Fruit fly (Drosophila melanogaster) whole organism, embryonic: ENCODE measurements around the gene RpL7.

ENCODE experiments used
- Abd-B ChIP-seq: fragments of 200-800 bp; sonication (Bioruptor generic); optimal IDR thresholded peaks from 2 replicates; lab custom pipeline; 2018; ENCODE audit warnings: missing biosample characterization, mild to moderate bottlenecking, missing genetic modification characterization, moderate library complexity
- Aef1 ChIP-seq: fragments of 200-800 bp; sonication (Bioruptor generic); IDR thresholded peaks from 3 replicates; pipeline ENCODE4 v1.3.6; 2022; ENCODE audit warnings: missing biosample characterization, missing genetic modification characterization
- C15 ChIP-seq: fragments of 200-800 bp; sonication (Bioruptor generic); IDR thresholded peaks from 3 replicates; pipeline ENCODE4 v1.3.6; 2022; ENCODE audit warnings: missing biosample characterization, missing genetic modification characterization
- CG1024 ChIP-seq: fragments of 200-800 bp; sonication (Bioruptor generic); IDR thresholded peaks from 2 replicates; pipeline ENCODE4 v1.3.6; 2022; ENCODE audit warnings: missing biosample characterization, missing genetic modification characterization
- CG10366 ChIP-seq: fragments of 200-800 bp; sonication (Bioruptor generic); IDR thresholded peaks from 2 replicates; pipeline ENCODE4 v1.3.6; 2022; ENCODE audit warnings: missing biosample characterization, missing genetic modification characterization
- CG12769 ChIP-seq: fragments of 200-800 bp; sonication (Bioruptor generic); optimal IDR thresholded peaks from 2 replicates; lab custom pipeline; 2019; ENCODE audit warnings: missing biosample characterization, mild to moderate bottlenecking, missing genetic modification characterization, moderate library complexity
- CG13123 ChIP-seq: fragments of 200-800 bp; sonication (Bioruptor generic); optimal IDR thresholded peaks from 2 replicates; lab custom pipeline; 2016; ENCODE audit warnings: missing biosample characterization, missing genetic modification characterization
- CG13775 ChIP-seq: fragments of 200-800 bp; sonication (Bioruptor generic); optimal IDR thresholded peaks from 3 replicates; lab custom pipeline; 2017; ENCODE audit warnings: missing biosample characterization, mild to moderate bottlenecking, missing genetic modification characterization
- CG14965 ChIP-seq: fragments of 200-800 bp; sonication (Bioruptor generic); optimal IDR thresholded peaks from 2 replicates; lab custom pipeline; 2016; ENCODE audit warnings: missing biosample characterization, missing genetic modification characterization, borderline replicate concordance
- CG17359 ChIP-seq: fragments of 200-800 bp; sonication (Bioruptor generic); optimal IDR thresholded peaks from 3 replicates; lab custom pipeline; 2018; ENCODE audit warnings: missing biosample characterization, mild to moderate bottlenecking, missing genetic modification characterization, moderate library complexity
- CG18262 ChIP-seq: fragments of 200-800 bp; optimal IDR thresholded peaks from 3 replicates; lab custom pipeline; 2019; ENCODE audit warnings: missing biosample characterization, mild to moderate bottlenecking, missing genetic modification characterization, moderate library complexity
- CG31441 ChIP-seq: fragments of 200-800 bp; sonication (Bioruptor generic); IDR thresholded peaks from 2 replicates; pipeline ENCODE4 v1.3.6; 2022; ENCODE audit warnings: missing biosample characterization, missing genetic modification characterization
- CG32767 ChIP-seq: fragments of 200-800 bp; sonication (Bioruptor generic); IDR thresholded peaks from 2 replicates; pipeline ENCODE4 v1.3.6; 2022; ENCODE audit warnings: missing biosample characterization, missing genetic modification characterization
- CG3281 ChIP-seq: fragments of 200-800 bp; sonication (Bioruptor generic); optimal IDR thresholded peaks from 3 replicates; lab custom pipeline; 2017; ENCODE audit warnings: missing biosample characterization, mild to moderate bottlenecking, missing genetic modification characterization
- CG34224 ChIP-seq: fragments of 200-800 bp; sonication (Bioruptor generic); IDR thresholded peaks from 3 replicates; pipeline ENCODE4 v1.3.6; 2022; ENCODE audit warnings: missing biosample characterization, missing genetic modification characterization; ENCODE audit not compliant: partially characterized antibody
- CG6654 ChIP-seq: fragments of 200-800 bp; sonication (Bioruptor generic); optimal IDR thresholded peaks from 2 replicates; lab custom pipeline; 2017; ENCODE audit warnings: missing biosample characterization, mild to moderate bottlenecking, missing genetic modification characterization
- CG6683 ChIP-seq: fragments of 200-800 bp; sonication (Bioruptor generic); optimal IDR thresholded peaks from 2 replicates; lab custom pipeline; 2017; ENCODE audit warnings: missing biosample characterization, mild to moderate bottlenecking, missing genetic modification characterization, missing genetic modification reagents
- CG6689 ChIP-seq: fragments of 200-800 bp; sonication (Bioruptor generic); IDR thresholded peaks from 2 replicates; pipeline ENCODE4 v1.3.6; 2022; ENCODE audit warnings: missing biosample characterization, missing genetic modification characterization
- CG6791 ChIP-seq: fragments of 200-800 bp; sonication (Bioruptor generic); IDR thresholded peaks from 3 replicates; pipeline ENCODE4 v1.3.6; 2022; ENCODE audit warnings: missing biosample characterization, missing genetic modification characterization; ENCODE audit not compliant: partially characterized antibody
- CG7839 ChIP-seq: fragments of 200-800 bp; sonication (Bioruptor generic); optimal IDR thresholded peaks from 3 replicates; lab custom pipeline; 2018; ENCODE audit warnings: missing biosample characterization, mild to moderate bottlenecking, missing genetic modification characterization, moderate library complexity
- CkIIα-i1 ChIP-seq: fragments of 200-800 bp; sonication (Bioruptor generic); IDR thresholded peaks from 2 replicates; pipeline ENCODE4 v1.3.6; 2022; ENCODE audit warnings: missing biosample characterization, missing genetic modification characterization
- Drgx ChIP-seq: fragments of 200-800 bp; sonication (Bioruptor generic); IDR thresholded peaks from 2 replicates; pipeline ENCODE4 v1.3.6; 2022; ENCODE audit warnings: missing biosample characterization, missing genetic modification characterization
- E2f2 ChIP-seq: fragments of 200-800 bp; sonication (Bioruptor generic); IDR thresholded peaks from 2 replicates; pipeline ENCODE4 v1.3.6; 2022; ENCODE audit warnings: missing biosample characterization, missing genetic modification characterization
- Fer2 ChIP-seq: fragments of 200-800 bp; sonication (Bioruptor generic); optimal IDR thresholded peaks from 2 replicates; lab custom pipeline; 2018; ENCODE audit warnings: missing biosample characterization, mild to moderate bottlenecking, missing genetic modification characterization, moderate library complexity
- MBD-R2 ChIP-seq: fragments of 200-800 bp; sonication (Bioruptor generic); IDR thresholded peaks from 2 replicates; pipeline ENCODE4 v1.3.6; 2022; ENCODE audit warnings: missing biosample characterization, missing genetic modification characterization
- Med ChIP-seq: fragments of 200-800 bp; sonication (Bioruptor generic); peaks from one replicate; lab custom pipeline; 2016; ENCODE audit warnings: missing biosample characterization, missing genetic modification characterization, mild to moderate bottlenecking, inconsistent platforms, moderate library complexity
- NfI ChIP-seq: fragments of 200-800 bp; sonication (Bioruptor generic); optimal IDR thresholded peaks from 3 replicates; lab custom pipeline; 2018; ENCODE audit warnings: missing biosample characterization, mild to moderate bottlenecking, missing genetic modification characterization, moderate library complexity
- Oli ChIP-seq: fragments of 200-800 bp; sonication (Bioruptor generic); optimal IDR thresholded peaks from 2 replicates; lab custom pipeline; 2018; ENCODE audit warnings: missing biosample characterization, mild to moderate bottlenecking, missing genetic modification characterization, moderate library complexity
- PHDP ChIP-seq: fragments of 200-800 bp; sonication (Bioruptor generic); optimal IDR thresholded peaks from 3 replicates; lab custom pipeline; 2018; ENCODE audit warnings: missing biosample characterization, mild to moderate bottlenecking, missing genetic modification characterization, moderate library complexity
- Sox100B ChIP-seq: fragments of 200-800 bp; sonication (Bioruptor generic); optimal IDR thresholded peaks from 3 replicates; lab custom pipeline; 2018; ENCODE audit warnings: missing biosample characterization, mild to moderate bottlenecking, missing genetic modification characterization
- dati ChIP-seq: fragments of 200-800 bp; sonication (Bioruptor generic); IDR thresholded peaks from 2 replicates; pipeline ENCODE4 v1.3.6; 2022; ENCODE audit warnings: missing biosample characterization, missing genetic modification characterization
- dimm ChIP-seq: fragments of 200-800 bp; sonication (Bioruptor generic); IDR thresholded peaks from 2 replicates; pipeline ENCODE4 v1.3.6; 2022; ENCODE audit warnings: missing biosample characterization, missing genetic modification characterization
- fd102C ChIP-seq: fragments of 200-800 bp; sonication (Bioruptor generic); optimal IDR thresholded peaks from 2 replicates; lab custom pipeline; 2018; ENCODE audit warnings: missing biosample characterization, mild to moderate bottlenecking, missing genetic modification characterization, moderate library complexity
- gfzf ChIP-seq: fragments of 200-800 bp; sonication (Bioruptor generic); optimal IDR thresholded peaks from 2 replicates; lab custom pipeline; 2016; ENCODE audit warnings: missing biosample characterization, mild to moderate bottlenecking, missing genetic modification characterization, moderate library complexity
- ham ChIP-seq: fragments of 200-800 bp; sonication (Bioruptor generic); IDR thresholded peaks from 2 replicates; pipeline ENCODE4 v1.3.6; 2022; ENCODE audit warnings: missing biosample characterization, missing genetic modification characterization
- hth ChIP-seq: fragments of >200 bp; optimal IDR thresholded peaks from 2 replicates; lab custom pipeline; 2017; ENCODE audit warnings: inconsistent platforms
- ind ChIP-seq: fragments of 200-800 bp; sonication (Bioruptor generic); optimal IDR thresholded peaks from 3 replicates; lab custom pipeline; 2016; ENCODE audit warnings: missing biosample characterization, missing genetic modification characterization
- klu ChIP-seq: fragments of 200-800 bp; sonication (Bioruptor generic); IDR thresholded peaks from 2 replicates; pipeline ENCODE4 v1.3.6; 2022; ENCODE audit warnings: missing biosample characterization, missing genetic modification characterization
- lilli ChIP-seq: fragments of 200-800 bp; sonication (Bioruptor generic); optimal IDR thresholded peaks from 3 replicates; lab custom pipeline; 2016; ENCODE audit warnings: missing biosample characterization, missing genetic modification characterization
- mld ChIP-seq: fragments of 200-800 bp; sonication (Bioruptor generic); IDR thresholded peaks from 3 replicates; pipeline ENCODE4 v1.3.6; 2022; ENCODE audit warnings: missing biosample characterization, missing genetic modification characterization; ENCODE audit not compliant: partially characterized antibody
- nmo ChIP-seq: fragments of 200-800 bp; sonication (Bioruptor generic); optimal IDR thresholded peaks from 2 replicates; lab custom pipeline; 2018; ENCODE audit warnings: missing biosample characterization, mild to moderate bottlenecking, missing genetic modification characterization, moderate library complexity
- oc ChIP-seq: fragments of 200-800 bp; sonication (Bioruptor generic); optimal IDR thresholded peaks from 2 replicates; lab custom pipeline; 2018; ENCODE audit warnings: missing biosample characterization, mild to moderate bottlenecking, missing genetic modification characterization, moderate library complexity
- phol ChIP-seq: fragments of 200-800 bp; sonication (Bioruptor generic); optimal IDR thresholded peaks from 3 replicates; lab custom pipeline; 2018; ENCODE audit warnings: missing biosample characterization, mild to moderate bottlenecking, missing genetic modification characterization, moderate library complexity
- pzg ChIP-seq: fragments of 200-800 bp; sonication (Bioruptor generic); optimal IDR thresholded peaks from 3 replicates; lab custom pipeline; 2018; ENCODE audit warnings: missing biosample characterization, mild to moderate bottlenecking, missing genetic modification characterization, moderate library complexity
- scrt ChIP-seq: fragments of 200-800 bp; sonication (Bioruptor generic); optimal IDR thresholded peaks from 2 replicates; lab custom pipeline; 2018; ENCODE audit warnings: missing biosample characterization, mild to moderate bottlenecking, missing genetic modification characterization, moderate library complexity
- sima ChIP-seq: fragments of 200-800 bp; sonication (Bioruptor generic); optimal IDR thresholded peaks from 2 replicates; lab custom pipeline; 2016; ENCODE audit warnings: missing biosample characterization, missing genetic modification characterization
- so ChIP-seq: fragments of 200-800 bp; sonication (Bioruptor generic); IDR thresholded peaks from 3 replicates; pipeline ENCODE4 v1.3.6; 2022; ENCODE audit warnings: missing biosample characterization, missing genetic modification characterization
- tin ChIP-seq: fragments of 200-800 bp; sonication (Bioruptor generic); optimal IDR thresholded peaks from 3 replicates; lab custom pipeline; 2016; ENCODE audit warnings: missing biosample characterization, missing genetic modification characterization
- tll ChIP-seq, 2 experiments: fragments of 200-800 bp in 1 of 2; fragments of >200 bp in 1 of 2; sonication (Bioruptor generic) in 1 of 2; optimal IDR thresholded peaks; 2 replicates each; lab custom pipeline; 2017 to 2019; ENCODE audit warnings: missing biosample characterization in 2 of 2, missing genetic modification characterization in 2 of 2, mild to moderate bottlenecking in 1 of 2, moderate library complexity in 1 of 2

RpL7 gene

DNA sequence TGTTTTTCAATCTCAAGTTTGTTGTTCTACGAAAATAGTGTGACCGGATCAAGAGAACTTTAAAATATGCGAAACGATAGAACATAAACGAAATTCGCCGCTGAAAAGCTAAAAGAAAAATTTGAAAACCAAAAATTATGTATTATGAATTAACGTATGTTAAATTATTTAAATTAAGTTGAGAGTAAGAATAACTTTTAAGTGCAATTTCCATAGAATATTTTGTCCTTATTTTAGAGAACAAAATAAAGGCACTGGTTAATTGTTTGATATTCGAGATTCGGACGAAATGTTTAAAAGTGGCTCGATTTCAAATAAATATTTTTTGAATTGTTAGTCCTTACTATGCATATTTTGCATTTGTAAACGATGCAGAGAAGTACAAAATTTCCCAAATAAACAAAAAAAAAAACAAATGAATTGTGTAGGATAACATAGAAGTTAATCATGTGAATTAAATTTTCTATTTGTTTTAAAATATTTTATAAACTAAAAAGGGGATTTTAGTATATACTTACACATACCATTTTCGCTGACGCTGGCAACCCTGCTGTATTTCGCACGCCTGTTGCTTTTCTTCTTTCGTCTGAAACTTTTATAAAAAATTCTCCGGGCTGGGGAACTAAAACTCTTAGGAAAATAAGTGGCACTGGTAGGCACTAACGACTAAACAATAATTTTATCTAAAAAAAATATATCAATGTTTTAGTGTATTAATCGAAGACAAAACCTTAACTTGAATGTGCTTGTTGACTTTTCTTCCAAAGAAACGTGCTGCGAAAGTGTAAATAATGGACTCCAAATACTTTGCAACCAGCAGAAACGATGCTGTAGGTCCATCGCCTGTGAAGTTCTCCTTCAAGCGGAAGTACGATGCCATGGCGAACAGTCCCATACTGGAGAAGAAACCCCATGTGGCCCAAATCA is 10.1 kb downstream of the RpL7 start, which contains the start of the genes CG5727 and ath (continued):
- TF ChIP-seq NfI (GFP tag; lab: Kevin White, UChicago) = no peak
- TF ChIP-seq ham = no peak
- peak; percentile 20 for TF ChIP-seq CG18262 (tag; lab: Kevin White, UChicago)
- peak; percentile 50 for TF ChIP-seq nmo (GFP tag; lab: Kevin White, UChicago)
- peak; percentile 34 for TF ChIP-seq Sox100B (GFP tag; lab: Kevin White, UChicago)
- no peak for TF ChIP-seq hth (lab: Kevin White, UChicago)
- TF ChIP-seq lilli (GFP tag; lab: Kevin White, UChicago) = peak; percentile 19
- TF ChIP-seq so (GFP tag; lab: Robert Waterston, UW) = peak; percentile 37; the same call in 1 of the 3 replicates
- peak; percentile 13 for TF ChIP-seq pzg
- no peak for TF ChIP-seq dimm (GFP tag; lab: Robert Waterston, UW)
- TF ChIP-seq PHDP (tag; lab: Kevin White, UChicago) = no peak
- no peak for TF ChIP-seq CG3281 (GFP tag; lab: Kevin White, UChicago)
- peak; percentile 65 for TF ChIP-seq gfzf (GFP tag; lab: Kevin White, UChicago)
- no peak for TF ChIP-seq Drgx (GFP tag; lab: Robert Waterston, UW)
- no peak for TF ChIP-seq Fer2
- TF ChIP-seq CG6654 = no peak
- peak; percentile 7 for TF ChIP-seq CG17359 (tag; lab: Kevin White, UChicago)
- no peak for TF ChIP-seq CG32767 (GFP tag; lab: Robert Waterston, UW)
- TF ChIP-seq MBD-R2 (GFP tag; lab: Robert Waterston, UW) = peak; percentile 50; the same call in 1 of the 2 replicates
- TF ChIP-seq tin (GFP tag; lab: Kevin White, UChicago) = no peak
- TF ChIP-seq CG1024 (GFP tag; lab: Robert Waterston, UW) = no peak
- no peak for TF ChIP-seq Abd-B (GFP tag; lab: Kevin White, UChicago)
- no peak for TF ChIP-seq CG34224 (GFP tag; lab: Robert Waterston, UW)
- no peak for TF ChIP-seq CG6683 (GFP tag; lab: Kevin White, UChicago)
- TF ChIP-seq CG13123 = no peak
- TF ChIP-seq sima (GFP tag; lab: Kevin White, UChicago) = no peak
- TF ChIP-seq CG6791 (GFP tag; lab: Robert Waterston, UW) = no peak
- TF ChIP-seq C15 (GFP tag; lab: Robert Waterston, UW) = no peak
- peak; percentile 18 for TF ChIP-seq CG13775 (GFP tag; lab: Kevin White, UChicago)
- no peak for TF ChIP-seq klu (GFP tag; lab: Robert Waterston, UW)
- TF ChIP-seq Aef1 (GFP tag; lab: Robert Waterston, UW) = no peak
- peak; percentile 94 for TF ChIP-seq scrt (GFP tag; lab: Kevin White, UChicago)
- no peak for TF ChIP-seq dati (GFP tag; lab: Robert Waterston, UW)
- TF ChIP-seq CG12769 = no peak
- TF ChIP-seq mld (GFP tag; lab: Robert Waterston, UW) = no peak
- TF ChIP-seq Oli (tag; lab: Kevin White, UChicago) = no peak
- TF ChIP-seq tll (GFP tag; optimal IDR thresholded peaks at IDR 0.05; lab: Kevin White, UChicago) = no peak
- no peak for TF ChIP-seq CkIIα-i1 (GFP tag; lab: Robert Waterston, UW)
- peak; percentile 28 for TF ChIP-seq phol (tag; lab: Kevin White, UChicago)
- no peak for TF ChIP-seq CG14965 (GFP tag; lab: Kevin White, UChicago)
- TF ChIP-seq CG6689 (GFP tag; lab: Robert Waterston, UW) = peak; percentile 38; the same call in 1 of the 2 replicates
- no peak for TF ChIP-seq CG31441 (GFP tag; lab: Robert Waterston, UW)
- TF ChIP-seq oc (tag; lab: Kevin White, UChicago) = no peak
- TF ChIP-seq E2f2 (GFP tag; lab: Robert Waterston, UW) = peak; percentile 34
- no peak for TF ChIP-seq CG7839
- no peak for TF ChIP-seq fd102C
- peak; percentile 72 for TF ChIP-seq Med (GFP tag; lab: Kevin White, UChicago)
- no peak for TF ChIP-seq CG10366 (GFP tag; lab: Robert Waterston, UW)
- no peak for TF ChIP-seq ind
